Fruit fly (Drosophila melanogaster) whole organism, embryonic: ENCODE measurements around the gene aru.
A peak's percentile ranks its signal among the peaks of the same experiment; 100 is the strongest.

ENCODE experiments used
- Adf1 ChIP-seq: fragments of 200-800 bp; sonication (Bioruptor generic); IDR thresholded peaks from 2 replicates; pipeline ENCODE4 v1.3.6; 2022; ENCODE audit warnings: missing biosample characterization, missing genetic modification characterization
- BEAF-32 ChIP-seq: fragments of 200-800 bp; sonication (Bioruptor generic); optimal IDR thresholded peaks from 3 replicates; lab custom pipeline; 2017; ENCODE audit warnings: missing biosample characterization, missing genetic modification characterization, mild to moderate bottlenecking, moderate library complexity, missing genetic modification reagents
- CG11456 ChIP-seq: fragments of 200-800 bp; sonication (Bioruptor generic); IDR thresholded peaks from 3 replicates; pipeline ENCODE4 v1.3.6; 2022; ENCODE audit warnings: missing biosample characterization, missing genetic modification characterization
- CG11695 ChIP-seq: fragments of 200-800 bp; sonication (Bioruptor generic); IDR thresholded peaks from 3 replicates; pipeline ENCODE4 v1.3.6; 2022; ENCODE audit warnings: missing biosample characterization, missing genetic modification characterization
- CG12104 ChIP-seq: fragments of 200-800 bp; sonication (Bioruptor generic); optimal IDR thresholded peaks from 3 replicates; lab custom pipeline; 2016; ENCODE audit warnings: missing biosample characterization, missing genetic modification characterization
- CG15514 ChIP-seq: fragments of 200-800 bp; sonication (Bioruptor generic); optimal IDR thresholded peaks from 3 replicates; lab custom pipeline; 2017; ENCODE audit warnings: missing biosample characterization, missing genetic modification characterization, mild to moderate bottlenecking, moderate library complexity, missing genetic modification reagents
- CG1603 ChIP-seq: fragments of 200-800 bp; sonication (Bioruptor generic); optimal IDR thresholded peaks from 2 replicates; lab custom pipeline; 2019; ENCODE audit warnings: missing biosample characterization, mild to moderate bottlenecking, missing genetic modification characterization, moderate library complexity
- CG16813 ChIP-seq: fragments of 200-800 bp; sonication (Bioruptor generic); IDR thresholded peaks from 3 replicates; pipeline ENCODE4 v1.3.6; 2022; ENCODE audit warnings: missing biosample characterization, missing genetic modification characterization; ENCODE audit not compliant: partially characterized antibody
- CG17186 ChIP-seq: fragments of 200-800 bp; sonication (Bioruptor generic); optimal IDR thresholded peaks from 3 replicates; lab custom pipeline; 2017; ENCODE audit warnings: missing biosample characterization, missing genetic modification reagents, missing genetic modification characterization
- CG1832 ChIP-seq: fragments of 200-800 bp; sonication (Bioruptor generic); optimal IDR thresholded peaks from 2 replicates; lab custom pipeline; 2017; ENCODE audit warnings: missing biosample characterization, mild to moderate bottlenecking, missing genetic modification characterization, inconsistent platforms
- CG18599 ChIP-seq: fragments of 200-800 bp; sonication (Bioruptor generic); optimal IDR thresholded peaks from 3 replicates; lab custom pipeline; 2017; ENCODE audit warnings: missing biosample characterization, missing genetic modification characterization, mild to moderate bottlenecking, moderate library complexity, missing genetic modification reagents
- CG2199 ChIP-seq: fragments of 200-800 bp; sonication (Bioruptor generic); IDR thresholded peaks from 3 replicates; pipeline ENCODE4 v1.3.6; 2022; ENCODE audit warnings: missing biosample characterization, missing genetic modification characterization
- CG30020 ChIP-seq: fragments of 200-800 bp; optimal IDR thresholded peaks from 2 replicates; lab custom pipeline; 2019; ENCODE audit warnings: missing biosample characterization, mild to moderate bottlenecking, missing genetic modification characterization, moderate library complexity
- CG3281 ChIP-seq: fragments of 200-800 bp; sonication (Bioruptor generic); optimal IDR thresholded peaks from 3 replicates; lab custom pipeline; 2017; ENCODE audit warnings: missing biosample characterization, mild to moderate bottlenecking, missing genetic modification characterization
- CG42726 ChIP-seq: fragments of 200-800 bp; sonication (Bioruptor generic); IDR thresholded peaks from 2 replicates; pipeline ENCODE4 v1.3.6; 2022; ENCODE audit warnings: missing biosample characterization, missing genetic modification characterization; ENCODE audit not compliant: partially characterized antibody
- CG6791 ChIP-seq: fragments of 200-800 bp; sonication (Bioruptor generic); IDR thresholded peaks from 3 replicates; pipeline ENCODE4 v1.3.6; 2022; ENCODE audit warnings: missing biosample characterization, missing genetic modification characterization; ENCODE audit not compliant: partially characterized antibody
- CG7786 ChIP-seq: fragments of 200-800 bp; sonication (Bioruptor generic); optimal IDR thresholded peaks from 2 replicates; lab custom pipeline; 2016; ENCODE audit warnings: missing biosample characterization, missing genetic modification characterization
- CG8478 ChIP-seq: fragments of >200 bp; optimal IDR thresholded peaks from 2 replicates; lab custom pipeline; 2018
- CG9797 ChIP-seq: fragments of 200-800 bp; sonication (Bioruptor generic); optimal IDR thresholded peaks from 3 replicates; lab custom pipeline; 2018; ENCODE audit warnings: missing biosample characterization, mild to moderate bottlenecking, missing genetic modification characterization
- CG9932 ChIP-seq: fragments of 200-800 bp; sonication (Bioruptor generic); IDR thresholded peaks from 2 replicates; pipeline ENCODE4 v1.3.6; 2022; ENCODE audit warnings: missing biosample characterization, missing genetic modification characterization
- CHES-1-like ChIP-seq: fragments of 200-800 bp; sonication (Bioruptor generic); optimal IDR thresholded peaks from 2 replicates; lab custom pipeline; 2016; ENCODE audit warnings: missing biosample characterization, missing genetic modification characterization
- Doc2 ChIP-seq: fragments of 200-800 bp; sonication (Bioruptor generic); IDR thresholded peaks from 2 replicates; pipeline ENCODE4 v1.3.6; 2022; ENCODE audit warnings: missing biosample characterization, missing genetic modification characterization
- Doc3 ChIP-seq: fragments of 200-800 bp; sonication (Bioruptor generic); IDR thresholded peaks from 3 replicates; pipeline ENCODE4 v1.3.6; 2022; ENCODE audit warnings: missing biosample characterization, missing genetic modification characterization; ENCODE audit not compliant: partially characterized antibody
- Dref ChIP-seq: fragments of 200-800 bp; sonication (Bioruptor generic); IDR thresholded peaks from 2 replicates; pipeline ENCODE4 v1.3.6; 2022; ENCODE audit warnings: missing biosample characterization, missing genetic modification characterization
- Ets97D ChIP-seq: fragments of 200-800 bp; sonication (Bioruptor generic); optimal IDR thresholded peaks from 3 replicates; lab custom pipeline; 2016; ENCODE audit warnings: missing biosample characterization, missing genetic modification characterization
- Fer1 ChIP-seq: fragments of 200-800 bp; sonication (Bioruptor generic); optimal IDR thresholded peaks from 2 replicates; lab custom pipeline; 2017; ENCODE audit warnings: missing biosample characterization, mild to moderate bottlenecking, missing genetic modification characterization
- HmgZ ChIP-seq: fragments of 200-800 bp; sonication (Bioruptor generic); optimal IDR thresholded peaks from 2 replicates; lab custom pipeline; 2018; ENCODE audit warnings: missing biosample characterization, mild to moderate bottlenecking, missing genetic modification characterization
- Med ChIP-seq: fragments of 200-800 bp; sonication (Bioruptor generic); peaks from one replicate; lab custom pipeline; 2016; ENCODE audit warnings: missing biosample characterization, missing genetic modification characterization, mild to moderate bottlenecking, inconsistent platforms, moderate library complexity
- NFAT ChIP-seq: fragments of 200-800 bp; sonication (Bioruptor generic); IDR thresholded peaks from 2 replicates; pipeline ENCODE4 v1.3.6; 2022; ENCODE audit warnings: missing biosample characterization, missing genetic modification characterization
- Nf-YB ChIP-seq: fragments of 200-800 bp; sonication (Bioruptor generic); optimal IDR thresholded peaks from 3 replicates; lab custom pipeline; 2019; ENCODE audit warnings: missing biosample characterization, mild to moderate bottlenecking, missing genetic modification characterization, moderate library complexity
- Taf1 ChIP-seq: fragments of 200-800 bp; sonication (Bioruptor generic); IDR thresholded peaks from 2 replicates; pipeline ENCODE4 v1.3.6; 2022; ENCODE audit warnings: missing biosample characterization, missing genetic modification characterization
- Xbp1 ChIP-seq: fragments of 200-800 bp; sonication (Bioruptor generic); optimal IDR thresholded peaks from 3 replicates; lab custom pipeline; 2016; ENCODE audit warnings: missing biosample characterization, mild to moderate bottlenecking, missing genetic modification characterization
- YL-1 ChIP-seq: fragments of 200-800 bp; sonication (Bioruptor generic); optimal IDR thresholded peaks from 3 replicates; lab custom pipeline; 2017; ENCODE audit warnings: missing biosample characterization, mild to moderate bottlenecking, missing genetic modification characterization
- caup ChIP-seq: fragments of 200-800 bp; sonication (Bioruptor generic); optimal IDR thresholded peaks from 3 replicates; lab custom pipeline; 2017; ENCODE audit warnings: missing biosample characterization, mild to moderate bottlenecking, missing genetic modification characterization, moderate library complexity; ENCODE audit not compliant: severe bottlenecking
- dmrt11E ChIP-seq: fragments of 200-800 bp; sonication (Bioruptor generic); optimal IDR thresholded peaks from 3 replicates; lab custom pipeline; 2018; ENCODE audit warnings: missing biosample characterization, mild to moderate bottlenecking, missing genetic modification characterization, moderate library complexity
- emc ChIP-seq: fragments of 200-800 bp; sonication (Bioruptor generic); optimal IDR thresholded peaks from 2 replicates; lab custom pipeline; 2016; ENCODE audit warnings: missing biosample characterization, missing genetic modification characterization
- ewg ChIP-seq: fragments of 200-800 bp; sonication (Bioruptor generic); optimal IDR thresholded peaks from 3 replicates; lab custom pipeline; 2017; ENCODE audit warnings: mild to moderate bottlenecking, missing biosample characterization, missing genetic modification reagents, missing genetic modification characterization
- fd3F ChIP-seq: fragments of 200-800 bp; sonication (Bioruptor generic); optimal IDR thresholded peaks from 2 replicates; lab custom pipeline; 2018; ENCODE audit warnings: missing biosample characterization, mild to moderate bottlenecking, missing genetic modification characterization, moderate library complexity
- gcm2 ChIP-seq: fragments of 200-800 bp; sonication (Bioruptor generic); optimal IDR thresholded peaks from 2 replicates; lab custom pipeline; 2016; ENCODE audit warnings: missing biosample characterization, missing genetic modification characterization
- jumu ChIP-seq: fragments of 200-800 bp; sonication (Bioruptor generic); optimal IDR thresholded peaks from 3 replicates; lab custom pipeline; 2016; ENCODE audit warnings: missing biosample characterization, missing genetic modification characterization
- lilli ChIP-seq: fragments of 200-800 bp; sonication (Bioruptor generic); optimal IDR thresholded peaks from 3 replicates; lab custom pipeline; 2016; ENCODE audit warnings: missing biosample characterization, missing genetic modification characterization
- mirr ChIP-seq: fragments of 200-800 bp; sonication (Bioruptor generic); optimal IDR thresholded peaks from 3 replicates; lab custom pipeline; 2018; ENCODE audit warnings: missing biosample characterization, mild to moderate bottlenecking, missing genetic modification characterization
- nerfin-1 ChIP-seq: fragments of 200-800 bp; sonication (Bioruptor generic); optimal IDR thresholded peaks from 3 replicates; lab custom pipeline; 2019; ENCODE audit warnings: missing biosample characterization, mild to moderate bottlenecking, missing genetic modification characterization, moderate library complexity
- nmo ChIP-seq: fragments of 200-800 bp; sonication (Bioruptor generic); optimal IDR thresholded peaks from 2 replicates; lab custom pipeline; 2018; ENCODE audit warnings: missing biosample characterization, mild to moderate bottlenecking, missing genetic modification characterization, moderate library complexity
- ro ChIP-seq: fragments of 200-800 bp; sonication (Bioruptor generic); IDR thresholded peaks from 2 replicates; pipeline ENCODE4 v1.3.6; 2022; ENCODE audit warnings: missing biosample characterization, missing genetic modification characterization
- row ChIP-seq: fragments of 200-800 bp; sonication (Bioruptor generic); IDR thresholded peaks from 3 replicates; pipeline ENCODE4 v1.3.6; 2022; ENCODE audit warnings: missing biosample characterization, missing genetic modification characterization
- sd ChIP-seq: fragments of 200-800 bp; sonication (Bioruptor generic); optimal IDR thresholded peaks from 3 replicates; lab custom pipeline; 2018; ENCODE audit warnings: missing biosample characterization, mild to moderate bottlenecking, missing genetic modification characterization, moderate library complexity
- sqz ChIP-seq: fragments of 200-800 bp; sonication (Bioruptor generic); optimal IDR thresholded peaks from 3 replicates; lab custom pipeline; 2018; ENCODE audit warnings: missing biosample characterization, mild to moderate bottlenecking, missing genetic modification characterization
- tin ChIP-seq: fragments of 200-800 bp; sonication (Bioruptor generic); optimal IDR thresholded peaks from 3 replicates; lab custom pipeline; 2016; ENCODE audit warnings: missing biosample characterization, missing genetic modification characterization

Gene aru

dm6 chr2L:871419-871846, 3.3 kb upstream of the aru start (continued):
- TF ChIP-seq CG18599 (GFP tag; lab: Kevin White, UChicago) (peak; percentile 1), CG11695 (GFP tag; lab: Robert Waterston, UW) (no peak), fd3F (no peak), CG11456 (GFP tag; lab: Robert Waterston, UW) (0 out of 3 replicates have a peak, but pooled peaks have one; percentile 27), CG7786 (peak; percentile 25), Xbp1 (peak; percentile 6), CG1832 (GFP tag; lab: Kevin White, UChicago) (peak; percentile 38), lilli (peak; percentile 41), CG9797 (GFP tag; lab: Kevin White, UChicago) (peak; percentile 76), Fer1 (GFP tag; lab: Kevin White, UChicago) (peak; percentile 43), Adf1 (GFP tag; lab: Robert Waterston, UW) (no peak), Dref (GFP tag; lab: Robert Waterston, UW) (peak; percentile 29; the same call in 1 of the 2 replicates), dmrt11E (tag; lab: Kevin White, UChicago) (no peak), row (GFP tag; lab: Robert Waterston, UW) (peak; percentile 8; the same call in 1 of the 3 replicates), ewg (GFP tag; lab: Kevin White, UChicago) (peak; percentile 77), Nf-YB (GFP tag; lab: Kevin White, UChicago) (no peak), ro (no peak), CG1603 (tag; lab: Kevin White, UChicago) (peak; percentile 56), HmgZ (tag; lab: Kevin White, UChicago) (peak; percentile 36), mirr (peak; percentile 20), nerfin-1 (tag; lab: Kevin White, UChicago) (peak; percentile 0), NFAT (GFP tag; lab: Robert Waterston, UW) (peak; percentile 51; the same call in 1 of the 2 replicates), CG8478 (peak; percentile 88), CG12104 (peak; percentile 34), CG30020 (tag; lab: Kevin White, UChicago) (peak; percentile 1), CG16813 (GFP tag; lab: Robert Waterston, UW) (peak; percentile 10; the same call in 1 of the 3 replicates), CG15514 (GFP tag; lab: Kevin White, UChicago) (peak; percentile 69), sqz (GFP tag; lab: Kevin White, UChicago) (no peak), tin (no peak), gcm2 (GFP tag; lab: Kevin White, UChicago) (no peak), CG17186 (peak; percentile 74), sd (tag; lab: Kevin White, UChicago) (peak; percentile 68), CHES-1-like (GFP tag; lab: Kevin White, UChicago) (peak; percentile 18), jumu (GFP tag; lab: Kevin White, UChicago) (peak; percentile 61), nmo (GFP tag; lab: Kevin White, UChicago) (peak; percentile 25), Ets97D (peak; percentile 12), BEAF-32 (GFP tag; lab: Kevin White, UChicago) (peak; percentile 17), Doc2 (GFP tag; lab: Robert Waterston, UW) (no peak), YL-1 (GFP tag; lab: Kevin White, UChicago) (peak; percentile 89), Med (GFP tag; lab: Kevin White, UChicago) (peak; percentile 86), CG6791 (GFP tag; lab: Robert Waterston, UW) (0 out of 3 replicates have a peak, but pooled peaks have one; percentile 17), Taf1 (peak; percentile 30; the same call in 1 of the 2 replicates), emc (GFP tag; lab: Kevin White, UChicago) (no peak), CG42726 (GFP tag; lab: Robert Waterston, UW) (0 out of 2 replicates have a peak, but pooled peaks have one; percentile 35), caup (GFP tag; lab: Kevin White, UChicago) (peak; percentile 17), CG2199 (GFP tag; lab: Robert Waterston, UW) (peak; percentile 61; the same call in 1 of the 3 replicates), CG3281 (GFP tag; lab: Kevin White, UChicago) (peak; percentile 17), CG9932 (GFP tag; lab: Robert Waterston, UW) (peak; percentile 39; the same call in 1 of the 2 replicates), Doc3 (GFP tag; lab: Robert Waterston, UW) (no peak)
